Worm (Caenorhabditis elegans) whole organism, early embryonic: ENCODE measurements around the gene gpa-7.

Source experiments
- B0310.2 ChIP-seq: sonication (generic microtip); optimal IDR thresholded peaks from 2 replicates; lab custom pipeline; 2016; ENCODE audit warnings: mild to moderate bottlenecking, missing genetic modification characterization, missing compliant biosample characterization
- F13C5.2 ChIP-seq: sonication (generic microtip); optimal IDR thresholded peaks from 2 replicates; lab custom pipeline; 2017; ENCODE audit warnings: mild to moderate bottlenecking, missing genetic modification characterization, inconsistent platforms, missing compliant biosample characterization
- ama-1 ChIP-seq: fragments of 150-350 bp; optimal IDR thresholded peaks from 2 replicates; lab custom pipeline; 2014
- ceh-13 ChIP-seq: fragments of 200-800 bp; sonication (Bioruptor generic); optimal IDR thresholded peaks from 2 replicates; lab custom pipeline; 2018; ENCODE audit warnings: mild to moderate bottlenecking, missing genetic modification characterization, missing compliant biosample characterization
- ceh-36 ChIP-seq: sonication (generic microtip); optimal IDR thresholded peaks from 2 replicates; lab custom pipeline; 2016; ENCODE audit warnings: missing genetic modification characterization, inconsistent platforms, missing compliant biosample characterization
- ets-7 ChIP-seq: sonication (generic microtip); optimal IDR thresholded peaks from 2 replicates; lab custom pipeline; 2016; ENCODE audit warnings: missing genotype, missing genetic modification characterization, missing compliant biosample characterization
- flt-1 ChIP-seq: fragments of 200-800 bp; sonication (Bioruptor generic); IDR thresholded peaks from 2 replicates; pipeline ENCODE4 v1.3.6; 2022; ENCODE audit warnings: missing genetic modification characterization, missing compliant biosample characterization
- hmg-4 ChIP-seq: fragments of 200-800 bp; sonication (Bioruptor generic); optimal IDR thresholded peaks from 2 replicates; lab custom pipeline; 2018; ENCODE audit warnings: mild to moderate bottlenecking, missing genetic modification characterization, missing compliant biosample characterization
- hnd-1 ChIP-seq: sonication (generic microtip); optimal IDR thresholded peaks from 2 replicates; lab custom pipeline; 2016; ENCODE audit warnings: missing genetic modification characterization, missing compliant biosample characterization
- scrt-1 ChIP-seq: fragments of 200-800 bp; sonication (Bioruptor generic); IDR thresholded peaks from 2 replicates; pipeline ENCODE4 v1.3.6; 2022; ENCODE audit warnings: missing genetic modification characterization, missing compliant biosample characterization
- sea-1 ChIP-seq: fragments of 200-800 bp; sonication (Bioruptor generic); conservative IDR thresholded peaks from 2 replicates; pipeline ENCODE4 v1.3.6; 2022; ENCODE audit warnings: missing genetic modification characterization, missing compliant biosample characterization
- tbx-11 ChIP-seq: fragments of 200-800 bp; sonication (Bioruptor generic); IDR thresholded peaks from 2 replicates; pipeline ENCODE4 v1.3.6; 2022; ENCODE audit warnings: missing genetic modification characterization, missing compliant biosample characterization
- tbx-37 ChIP-seq: fragments of 200-800 bp; sonication (Bioruptor generic); conservative IDR thresholded peaks from 2 replicates; pipeline ENCODE4 v1.3.6; 2022; ENCODE audit warnings: missing genetic modification reagents, missing genetic modification characterization, missing compliant biosample characterization
- tra-4 ChIP-seq: sonication (generic microtip); optimal IDR thresholded peaks from 2 replicates; lab custom pipeline; 2017; ENCODE audit warnings: missing genetic modification characterization, missing compliant biosample characterization

- TF ChIP-seq scrt-1 (GFP tag; lab: Robert Waterston, UW) = no peak
- TF ChIP-seq ets-7 (tag; lab: Kevin White, UChicago) = no peak
- no peak for TF ChIP-seq flt-1
- TF ChIP-seq sea-1 (GFP tag; lab: Robert Waterston, UW) = no peak
- TF ChIP-seq hmg-4 (GFP tag; lab: Kevin White, UChicago) = no peak
- no peak for TF ChIP-seq ceh-36 (tag; lab: Kevin White, UChicago)
- TF ChIP-seq ama-1 (lab: Kevin White, UChicago) = no peak
- no peak for TF ChIP-seq F13C5.2 (tag; lab: Kevin White, UChicago)
- no peak for TF ChIP-seq tbx-37 (GFP tag; lab: Robert Waterston, UW)
- no peak for TF ChIP-seq ceh-13 (GFP tag; lab: Kevin White, UChicago)
- TF ChIP-seq B0310.2 (tag; lab: Kevin White, UChicago) = no peak
- no peak for TF ChIP-seq tra-4
- TF ChIP-seq hnd-1 (tag; lab: Kevin White, UChicago) = no peak
- TF ChIP-seq tbx-11 = no peak
These were observed 35.5 kb upstream of the gpa-7 start, which contains the start of gene iars-1 for ce11 chrIV:10368326-10368725.
